Worm (Caenorhabditis elegans) whole organism, L4 larva: Measurements from ENCODE around the gene twk-10.

ENCODE experiments used
- F10B5.3 ChIP-seq: sonication (generic microtip); optimal IDR thresholded peaks from 2 replicates; lab custom pipeline; 2016; ENCODE audit warnings: mild to moderate bottlenecking, missing genetic modification characterization, missing compliant biosample characterization
- F26F4.8 ChIP-seq: fragments of 200-800 bp; sonication (Bioruptor generic); conservative IDR thresholded peaks from 2 replicates; pipeline ENCODE4 v1.3.6; 2022; ENCODE audit warnings: missing genetic modification characterization, missing compliant biosample characterization
- F37D6.2 ChIP-seq: sonication (generic microtip); optimal IDR thresholded peaks from 2 replicates; lab custom pipeline; 2016; ENCODE audit warnings: mild to moderate bottlenecking, missing genetic modification characterization, missing compliant biosample characterization
- R02D3.7 ChIP-seq: fragments of 150-350 bp; sonication (generic microtip); optimal IDR thresholded peaks from 3 replicates; lab custom pipeline; 2014; ENCODE audit warnings: missing biosample characterization, missing genetic modification characterization
- Y105C5A.15 ChIP-seq: fragments of 200-800 bp; sonication (Bioruptor generic); IDR thresholded peaks from 2 replicates; pipeline ENCODE4 v1.3.6; 2022; ENCODE audit warnings: missing genetic modification characterization, missing compliant biosample characterization
- arid-1 ChIP-seq: fragments of 200-800 bp; sonication (Bioruptor generic); conservative IDR thresholded peaks from 2 replicates; pipeline ENCODE4 v1.3.6; 2022; ENCODE audit warnings: missing genetic modification reagents, missing genetic modification characterization, missing compliant biosample characterization
- attf-4 ChIP-seq: sonication (generic microtip); optimal IDR thresholded peaks from 3 replicates; lab custom pipeline; 2017; ENCODE audit warnings: missing biosample characterization, missing genetic modification characterization
- ceh-28 ChIP-seq: fragments of 150-350 bp; optimal IDR thresholded peaks from 2 replicates; lab custom pipeline; 2014; ENCODE audit warnings: missing biosample characterization, missing genetic modification reagents, missing genetic modification characterization
- ceh-44 ChIP-seq: fragments of 200-800 bp; sonication (Bioruptor generic); IDR thresholded peaks from 2 replicates; pipeline ENCODE4 v1.3.6; 2022; ENCODE audit warnings: missing genetic modification reagents, missing genetic modification characterization, missing compliant biosample characterization
- ces-1 ChIP-seq: fragments of 150-350 bp; sonication (generic microtip); optimal IDR thresholded peaks from 4 replicates; lab custom pipeline; 2014; ENCODE audit warnings: missing biosample characterization, missing genetic modification reagents, missing genetic modification characterization
- daf-16 ChIP-seq, 3 experiments: sonication (generic microtip); optimal IDR thresholded peaks; 2 replicates each; lab custom pipeline; 2016 to 2017; ENCODE audit warnings: missing genetic modification characterization in 3 of 3, missing genetic modification reagents in 3 of 3, mild to moderate bottlenecking in 2 of 3, missing compliant biosample characterization in 2 of 3, missing biosample characterization in 1 of 3, moderate library complexity in 1 of 3
- dmd-8 ChIP-seq: fragments of 200-800 bp; sonication (Bioruptor generic); IDR thresholded peaks from 2 replicates; pipeline ENCODE4 v1.3.6; 2022; ENCODE audit warnings: missing genetic modification characterization, missing compliant biosample characterization
- dmd-9 ChIP-seq: fragments of 200-800 bp; sonication (Bioruptor generic); IDR thresholded peaks from 2 replicates; pipeline ENCODE4 v1.3.6; 2022; ENCODE audit warnings: missing genetic modification reagents, missing genetic modification characterization, missing compliant biosample characterization
- dpl-1 ChIP-seq: fragments of 150-350 bp; optimal IDR thresholded peaks from 2 replicates; lab custom pipeline; 2014; ENCODE audit warnings: missing biosample characterization, missing genetic modification reagents, missing genetic modification characterization
- dve-1 ChIP-seq: sonication (generic microtip); optimal IDR thresholded peaks from 2 replicates; lab custom pipeline; 2017; ENCODE audit warnings: antibody characterized with exemption, mild to moderate bottlenecking, missing genetic modification characterization, missing compliant biosample characterization; ENCODE audit not compliant: insufficient read depth
- egl-27 ChIP-seq: sonication (generic microtip); optimal IDR thresholded peaks from 3 replicates; lab custom pipeline; 2017; ENCODE audit warnings: missing biosample characterization, missing genetic modification reagents, missing genetic modification characterization
- fkh-10 ChIP-seq: fragments of 150-350 bp; optimal IDR thresholded peaks from 2 replicates; lab custom pipeline; 2014; ENCODE audit warnings: missing biosample characterization, missing genetic modification reagents, missing genetic modification characterization
- hif-1 ChIP-seq, 2 experiments: sonication (generic microtip); optimal IDR thresholded peaks; 2 replicates each; lab custom pipeline; 2016 to 2017; ENCODE audit warnings: missing compliant biosample characterization in 2 of 2, missing genetic modification characterization in 2 of 2, missing genetic modification reagents in 2 of 2, missing genotype in 2 of 2, mild to moderate bottlenecking in 1 of 2
- jun-1 ChIP-seq: fragments of 150-350 bp; optimal IDR thresholded peaks from 2 replicates; lab custom pipeline; 2014; ENCODE audit warnings: missing biosample characterization, missing genetic modification reagents, missing genetic modification characterization
- lin-13 ChIP-seq: fragments of 150-350 bp; optimal IDR thresholded peaks from 2 replicates; lab custom pipeline; 2014; ENCODE audit warnings: missing biosample characterization, missing genetic modification reagents, missing genetic modification characterization
- lin-15B ChIP-seq: fragments of 150-350 bp; sonication (generic microtip); optimal IDR thresholded peaks from 3 replicates; lab custom pipeline; 2014; ENCODE audit warnings: missing biosample characterization, missing genetic modification characterization
- lin-38 ChIP-seq: fragments of 200-800 bp; sonication (Bioruptor generic); IDR thresholded peaks from 2 replicates; pipeline ENCODE4 v1.3.6; 2022; ENCODE audit warnings: missing genetic modification reagents, missing genetic modification characterization, missing compliant biosample characterization
- madf-9 ChIP-seq: fragments of 200-800 bp; sonication (Bioruptor generic); conservative IDR thresholded peaks from 2 replicates; pipeline ENCODE4 v1.3.6; 2022; ENCODE audit warnings: missing genetic modification reagents, missing genetic modification characterization, missing compliant biosample characterization
- mdl-1 ChIP-seq, 2 experiments: fragments of 150-350 bp in 1 of 2; sonication (generic microtip) in 1 of 2; optimal IDR thresholded peaks; 2 replicates each; lab custom pipeline; 2014 to 2017; ENCODE audit warnings: missing biosample characterization in 2 of 2, missing genetic modification characterization in 2 of 2
- mdt-29 ChIP-seq: fragments of 200-800 bp; sonication (Bioruptor generic); IDR thresholded peaks from 2 replicates; pipeline ENCODE4 v1.3.6; 2022; ENCODE audit warnings: missing genetic modification reagents, missing genetic modification characterization, missing compliant biosample characterization
- mxl-2 ChIP-seq: fragments of 200-800 bp; sonication (Bioruptor generic); conservative IDR thresholded peaks from 2 replicates; pipeline ENCODE4 v1.3.6; 2022; ENCODE audit warnings: missing genetic modification reagents, missing genetic modification characterization, missing compliant biosample characterization
- mxl-3 ChIP-seq: fragments of 200-800 bp; sonication (Bioruptor generic); optimal IDR thresholded peaks from 2 replicates; lab custom pipeline; 2018; ENCODE audit warnings: mild to moderate bottlenecking, missing genetic modification characterization, missing compliant biosample characterization
- nhr-10 ChIP-seq: fragments of 150-350 bp; optimal IDR thresholded peaks from 2 replicates; lab custom pipeline; 2014; ENCODE audit warnings: missing biosample characterization, missing genetic modification characterization
- nhr-11 ChIP-seq: fragments of 150-350 bp; optimal IDR thresholded peaks from 2 replicates; lab custom pipeline; 2014; ENCODE audit warnings: missing biosample characterization, missing genetic modification characterization
- nhr-237 ChIP-seq: sonication (generic microtip); optimal IDR thresholded peaks from 2 replicates; lab custom pipeline; 2017; ENCODE audit warnings: missing biosample characterization, missing genetic modification characterization
- nhr-25 ChIP-seq: sonication (generic microtip); optimal IDR thresholded peaks from 2 replicates; lab custom pipeline; 2017; ENCODE audit warnings: missing genetic modification characterization, mild to moderate bottlenecking, missing compliant biosample characterization, antibody characterized with exemption, moderate library complexity, borderline replicate concordance; ENCODE audit not compliant: insufficient read depth
- nhr-28 ChIP-seq: fragments of 150-350 bp; optimal IDR thresholded peaks from 2 replicates; lab custom pipeline; 2014; ENCODE audit warnings: missing biosample characterization, missing genetic modification characterization
- nhr-41 ChIP-seq: fragments of 200-800 bp; sonication (Bioruptor generic); IDR thresholded peaks from 2 replicates; pipeline ENCODE4 v1.3.6; 2022; ENCODE audit warnings: missing genetic modification reagents, missing genetic modification characterization, missing compliant biosample characterization
- nhr-48 ChIP-seq: sonication (generic microtip); optimal IDR thresholded peaks from 2 replicates; lab custom pipeline; 2016; ENCODE audit warnings: mild to moderate bottlenecking, missing genetic modification characterization, missing compliant biosample characterization
- nhr-76 ChIP-seq: fragments of 150-350 bp; optimal IDR thresholded peaks from 2 replicates; lab custom pipeline; 2014; ENCODE audit warnings: missing biosample characterization, missing genetic modification characterization
- nhr-77 ChIP-seq: fragments of 150-350 bp; optimal IDR thresholded peaks from 2 replicates; lab custom pipeline; 2014; ENCODE audit warnings: missing biosample characterization, missing genetic modification characterization
- php-3 ChIP-seq: fragments of 200-800 bp; sonication (Bioruptor generic); IDR thresholded peaks from 2 replicates; pipeline ENCODE4 v1.3.6; 2022; ENCODE audit warnings: missing genetic modification reagents, missing genetic modification characterization, missing compliant biosample characterization
- pqm-1 ChIP-seq: sonication (generic microtip); optimal IDR thresholded peaks from 2 replicates; lab custom pipeline; 2017; ENCODE audit warnings: missing biosample characterization, missing genetic modification characterization
- rbr-2 ChIP-seq: sonication (generic microtip); optimal IDR thresholded peaks from 2 replicates; lab custom pipeline; 2016; ENCODE audit warnings: missing genotype, missing genetic modification characterization, missing compliant biosample characterization
- saeg-2 ChIP-seq: fragments of 200-800 bp; sonication (Bioruptor generic); IDR thresholded peaks from 2 replicates; pipeline ENCODE4 v1.3.6; 2022; ENCODE audit warnings: missing genetic modification reagents, missing genetic modification characterization, missing compliant biosample characterization
- sdz-12 ChIP-seq: fragments of 200-800 bp; sonication (Bioruptor generic); optimal IDR thresholded peaks from 2 replicates; lab custom pipeline; 2018; ENCODE audit warnings: mild to moderate bottlenecking, missing genetic modification characterization, missing compliant biosample characterization
- snpc-4 ChIP-seq: fragments of 150-350 bp; optimal IDR thresholded peaks from 2 replicates; lab custom pipeline; 2014; ENCODE audit warnings: missing biosample characterization, missing genetic modification characterization
- spr-1 ChIP-seq: sonication (generic microtip); optimal IDR thresholded peaks from 2 replicates; lab custom pipeline; 2016; ENCODE audit warnings: mild to moderate bottlenecking, missing genetic modification characterization, missing compliant biosample characterization
- spr-3 ChIP-seq: fragments of 200-800 bp; sonication (Bioruptor generic); optimal IDR thresholded peaks from 2 replicates; lab custom pipeline; 2018; ENCODE audit warnings: mild to moderate bottlenecking, missing genetic modification characterization, missing compliant biosample characterization
- tag-97 ChIP-seq: fragments of 200-800 bp; sonication (Bioruptor generic); IDR thresholded peaks from 2 replicates; pipeline ENCODE4 v1.3.6; 2022; ENCODE audit warnings: missing genetic modification characterization, missing compliant biosample characterization
- tra-1 ChIP-seq: fragments of 200-800 bp; sonication (Bioruptor generic); IDR thresholded peaks from 2 replicates; pipeline ENCODE4 v1.3.6; 2022; ENCODE audit warnings: missing genetic modification reagents, missing genetic modification characterization, missing compliant biosample characterization
- vab-7 ChIP-seq: fragments of 200-800 bp; sonication (Bioruptor generic); IDR thresholded peaks from 2 replicates; pipeline ENCODE4 v1.3.6; 2022; ENCODE audit warnings: missing genetic modification reagents, missing genetic modification characterization, missing compliant biosample characterization
- zag-1 ChIP-seq: fragments of 150-350 bp; optimal IDR thresholded peaks from 2 replicates; lab custom pipeline; 2014; ENCODE audit warnings: missing biosample characterization, missing genetic modification characterization
- zfp-3 ChIP-seq: fragments of 200-800 bp; sonication (Bioruptor generic); conservative IDR thresholded peaks from 2 replicates; pipeline ENCODE4 v1.3.6; 2022; ENCODE audit warnings: missing genetic modification reagents, missing genetic modification characterization, missing compliant biosample characterization
- zip-2 ChIP-seq: fragments of 150-350 bp; optimal IDR thresholded peaks from 2 replicates; lab custom pipeline; 2014; ENCODE audit warnings: missing biosample characterization, missing genetic modification characterization
- ztf-11 ChIP-seq: fragments of 150-350 bp; optimal IDR thresholded peaks from 2 replicates; lab custom pipeline; 2014; ENCODE audit warnings: missing biosample characterization, missing genetic modification characterization

Gene twk-10

ce11 chrV:6514887-6515324, 37.2 kb upstream of the twk-10 start, which contains the start of gene dpy-11 (continued):
- peak; percentile 57 for TF ChIP-seq dve-1
- no peak for TF ChIP-seq F37D6.2 (tag; lab: Kevin White, UChicago)
- TF ChIP-seq nhr-237 (tag; lab: Kevin White, UChicago) = no peak
- peak; percentile 36 for TF ChIP-seq nhr-28
- TF ChIP-seq ceh-44 (GFP tag; lab: Robert Waterston, UW) = no peak
- TF ChIP-seq mxl-3 = peak; percentile 75
- TF ChIP-seq jun-1 (tag; lab: Kevin White, UChicago) = no peak
- peak in 1 of 2 experiments; percentile 30 for TF ChIP-seq daf-16 (GFP tag; optimal IDR thresholded peaks at IDR 0.05; lab: Kevin White, UChicago)
- peak; percentile 21 for TF ChIP-seq daf-16 (tag; optimal IDR thresholded peaks at IDR 0.05; lab: Kevin White, UChicago)
- TF ChIP-seq mdt-29 (GFP tag; lab: Robert Waterston, UW) = peak; percentile 49; the same call in 1 of the 2 replicates
- TF ChIP-seq snpc-4 = no peak
- peak; percentile 90 for TF ChIP-seq sdz-12 (GFP tag; lab: Kevin White, UChicago)
- TF ChIP-seq lin-38 (GFP tag; lab: Robert Waterston, UW) = peak; percentile 53
- peak in 1 of 2 experiments; percentile 20 for TF ChIP-seq hif-1 (tag; optimal IDR thresholded peaks at IDR 0.05; lab: Kevin White, UChicago)
- no peak for TF ChIP-seq lin-15B (tag; lab: Kevin White, UChicago)
- TF ChIP-seq php-3 (GFP tag; lab: Robert Waterston, UW) = 0 out of 2 replicates have a peak, but pooled peaks have one; percentile 8
- TF ChIP-seq saeg-2 (GFP tag; lab: Robert Waterston, UW) = no peak
- TF ChIP-seq nhr-41 (GFP tag; lab: Robert Waterston, UW) = no peak
- TF ChIP-seq nhr-10 (tag; lab: Kevin White, UChicago) = no peak
- no peak for TF ChIP-seq ceh-28 (tag; lab: Kevin White, UChicago)
- TF ChIP-seq madf-9 (GFP tag; lab: Robert Waterston, UW) = peak; percentile 59; the same call in 1 of the 2 replicates
- TF ChIP-seq tag-97 (GFP tag; lab: Robert Waterston, UW) = no peak
- TF ChIP-seq dmd-9 (GFP tag; lab: Robert Waterston, UW) = no peak
- TF ChIP-seq Y105C5A.15 (GFP tag; lab: Robert Waterston, UW) = 0 out of 2 replicates have a peak, but pooled peaks have one; percentile 46
- peak; percentile 55 for TF ChIP-seq nhr-25 (tag; lab: Kevin White, UChicago)
- no peak for TF ChIP-seq rbr-2 (tag; lab: Kevin White, UChicago)
- TF ChIP-seq tra-1 (GFP tag; lab: Robert Waterston, UW) = 0 out of 2 replicates have a peak, but pooled peaks have one; percentile 48
- peak; percentile 44 for TF ChIP-seq nhr-48 (tag; lab: Kevin White, UChicago)
- no peak for TF ChIP-seq nhr-76 (tag; lab: Kevin White, UChicago)
- no peak for TF ChIP-seq arid-1
- no peak for TF ChIP-seq zag-1
- peak; percentile 49 for TF ChIP-seq lin-13 (GFP tag; lab: Kevin White, UChicago)
- TF ChIP-seq attf-4 (tag; lab: Kevin White, UChicago) = no peak
- 0 out of 2 replicates have a peak, but pooled peaks have one; percentile 7 for TF ChIP-seq mxl-2 (GFP tag; lab: Robert Waterston, UW)
- no peak for TF ChIP-seq fkh-10
- TF ChIP-seq ztf-11 (tag; lab: Kevin White, UChicago) = no peak
- peak; percentile 12 for TF ChIP-seq spr-3 (GFP tag; lab: Kevin White, UChicago)
- TF ChIP-seq zip-2 (tag; lab: Kevin White, UChicago) = no peak
- peak; percentile 93 for TF ChIP-seq zfp-3
- no peak for TF ChIP-seq dmd-8 (GFP tag; lab: Robert Waterston, UW)
- TF ChIP-seq nhr-77 (tag; lab: Kevin White, UChicago) = peak; percentile 39
- TF ChIP-seq F26F4.8 (GFP tag; lab: Robert Waterston, UW) = no peak
- no peak for TF ChIP-seq ces-1
- peak in 1 of 2 experiments; percentile 48 for TF ChIP-seq mdl-1 (tag; optimal IDR thresholded peaks at IDR 0.05; lab: Kevin White, UChicago)
- TF ChIP-seq pqm-1 (tag; lab: Kevin White, UChicago) = no peak
- no peak for TF ChIP-seq vab-7 (GFP tag; lab: Robert Waterston, UW)
- no peak for TF ChIP-seq R02D3.7 (tag; lab: Kevin White, UChicago)
- TF ChIP-seq F10B5.3 (tag; lab: Kevin White, UChicago) = no peak
- peak; percentile 53 for TF ChIP-seq spr-1 (tag; lab: Kevin White, UChicago)
- TF ChIP-seq egl-27 (tag; lab: Kevin White, UChicago) = no peak
- no peak for TF ChIP-seq dpl-1 (GFP tag; lab: Kevin White, UChicago)
- no peak for TF ChIP-seq nhr-11 (tag; lab: Kevin White, UChicago)
